Worm (Caenorhabditis elegans): ENCODE results near the gene frg-1.

Gene frg-1

DNA sequence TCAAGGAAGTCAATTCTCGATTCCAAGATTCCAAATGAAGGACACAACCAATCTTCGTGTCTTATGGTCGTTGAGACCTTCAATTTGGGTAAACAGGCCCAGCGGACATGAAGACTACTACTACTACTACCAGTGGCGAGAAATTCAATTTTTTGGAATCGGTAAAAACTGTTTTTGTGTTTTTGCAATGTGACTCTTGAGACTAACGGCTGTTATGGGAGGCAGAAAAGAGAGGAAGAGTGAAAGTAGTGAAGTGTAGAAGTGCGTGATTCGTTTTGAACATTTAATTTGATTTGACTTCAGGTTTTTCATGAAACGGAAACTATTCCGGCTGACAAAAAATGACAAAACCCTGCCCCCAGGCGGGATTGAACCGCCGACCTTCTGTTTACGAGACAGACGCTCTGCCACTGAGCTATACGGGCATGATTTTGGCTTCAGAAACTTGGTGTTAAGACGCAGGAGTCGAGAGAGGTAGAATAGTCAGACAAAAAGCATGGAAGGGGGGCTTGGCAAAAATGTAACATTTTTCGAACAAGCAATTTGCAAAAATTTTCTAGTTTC, 36.9 kb downstream of the frg-1 start (continued):
- peak; percentile 91 for TF ChIP-seq egl-43 (GFP tag; IDR thresholded peaks at IDR 0.05)
- peak; percentile 66 for TF ChIP-seq spr-1 (tag; optimal IDR thresholded peaks at IDR 0.05)
- TF ChIP-seq zag-1 (tag; optimal IDR thresholded peaks at IDR 0.05) = no peak
- 0 out of 2 replicates have a peak, but pooled peaks have one; percentile 22 for TF ChIP-seq mdt-29 (GFP tag; IDR thresholded peaks at IDR 0.05)
- peak; percentile 49 to 75 for TF ChIP-seq daf-16 (GFP tag; optimal IDR thresholded peaks at IDR 0.05)
- peak; percentile 90 for TF ChIP-seq daf-16 (tag; optimal IDR thresholded peaks at IDR 0.05)
- TF ChIP-seq Y48G9A.11 (GFP tag; IDR thresholded peaks at IDR 0.05) = peak; percentile 76
- TF ChIP-seq unc-130 (GFP tag; optimal IDR thresholded peaks at IDR 0.05) = peak; percentile 4
- TF ChIP-seq madf-5 (GFP tag; IDR thresholded peaks at IDR 0.05) = peak; percentile 40 to 79; a peak in 2 of 4 replicates
- TF ChIP-seq hif-1 (tag; optimal IDR thresholded peaks at IDR 0.05) = peak in 1 of 2 experiments; percentile 29
- peak; percentile 73 for TF ChIP-seq pha-4 (GFP tag; IDR thresholded peaks at IDR 0.05)
- TF ChIP-seq pha-4 (tag; optimal IDR thresholded peaks at IDR 0.05) = no peak
- no peak for TF ChIP-seq zip-11 (GFP tag; IDR thresholded peaks at IDR 0.05)
- TF ChIP-seq nhr-28 (tag; optimal IDR thresholded peaks at IDR 0.05) = no peak
- peak; percentile 75; the same call in 1 of the 2 replicates for TF ChIP-seq ctbp-1 (GFP tag; IDR thresholded peaks at IDR 0.05)
- peak; percentile 45 for TF ChIP-seq Y5F2A.4 (GFP tag; optimal IDR thresholded peaks at IDR 0.05)
- TF ChIP-seq nhr-41 (GFP tag; IDR thresholded peaks at IDR 0.05) = 0 out of 2 replicates have a peak, but pooled peaks have one; percentile 20
- TF ChIP-seq F44E2.7 (GFP tag; IDR thresholded peaks at IDR 0.05) = 0 out of 2 replicates have a peak, but pooled peaks have one; percentile 26
- no peak for TF ChIP-seq gei-8 (GFP tag; optimal IDR thresholded peaks at IDR 0.05)
- TF ChIP-seq hlh-11 (tag; optimal IDR thresholded peaks at IDR 0.05) = peak; percentile 54
- peak; percentile 53; the same call in 1 of the 2 replicates for TF ChIP-seq mxl-2 (GFP tag; conservative IDR thresholded peaks at IDR 0.05)
- TF ChIP-seq unc-62 (GFP tag; optimal IDR thresholded peaks at IDR 0.05 in 1 of 2) = peak in 1 of 2 experiments; percentile 70
- TF ChIP-seq unc-62 (tag; optimal IDR thresholded peaks at IDR 0.05) = no peak
- TF ChIP-seq dmd-6 (GFP tag; IDR thresholded peaks at IDR 0.05) = peak; percentile 66
- peak; percentile 50 for TF ChIP-seq F49E8.2 (tag; optimal IDR thresholded peaks at IDR 0.05; ENCODE audit: borderline replicate concordance)
- peak; percentile 47 for TF ChIP-seq nhr-111 (GFP tag; optimal IDR thresholded peaks at IDR 0.05)
- peak; percentile 65 for TF ChIP-seq saeg-2 (GFP tag; IDR thresholded peaks at IDR 0.05)
- no peak for TF ChIP-seq R02D3.7 (tag; optimal IDR thresholded peaks at IDR 0.05)
- TF ChIP-seq daf-12 (tag; optimal IDR thresholded peaks at IDR 0.05) = no peak
- TF ChIP-seq lin-13 (GFP tag; optimal IDR thresholded peaks at IDR 0.05) = peak; percentile 3
- no peak for TF ChIP-seq zip-2 (tag; optimal IDR thresholded peaks at IDR 0.05)
- TF ChIP-seq fkh-10 (GFP tag; optimal IDR thresholded peaks at IDR 0.05) = peak; percentile 30
- TF ChIP-seq lin-38 (GFP tag; IDR thresholded peaks at IDR 0.05) = peak; percentile 80
- peak; percentile 75 for TF ChIP-seq mes-2 (tag; optimal IDR thresholded peaks at IDR 0.05; ENCODE audit: poor library complexity, severe bottlenecking)
- peak; percentile 57; the same call in 1 of the 2 replicates for TF ChIP-seq snpc-1.2 (GFP tag; IDR thresholded peaks at IDR 0.05)
- TF ChIP-seq vab-7 (GFP tag; IDR thresholded peaks at IDR 0.05) = peak; percentile 79
- TF ChIP-seq hmg-1.1 (GFP tag; IDR thresholded peaks at IDR 0.05) = peak; percentile 85
- no peak for TF ChIP-seq fos-1 (tag; optimal IDR thresholded peaks at IDR 0.05)
- TF ChIP-seq F37D6.2 (tag; optimal IDR thresholded peaks at IDR 0.05) = peak; percentile 1
- TF ChIP-seq zfp-2 (tag; optimal IDR thresholded peaks at IDR 0.05) = no peak
- TF ChIP-seq aha-1 (tag) = peak; percentile 97
- no peak for TF ChIP-seq aly-2 (tag; optimal IDR thresholded peaks at IDR 0.05)
- no peak for TF ChIP-seq nhr-76 (tag; optimal IDR thresholded peaks at IDR 0.05)
- TF ChIP-seq dmd-8 (GFP tag; IDR thresholded peaks at IDR 0.05) = peak; percentile 79
- peak; percentile 83 for TF ChIP-seq T26A8.4 (GFP tag; IDR thresholded peaks at IDR 0.05)
- TF ChIP-seq skn-1 (tag; optimal IDR thresholded peaks at IDR 0.05) = no peak
- peak; percentile 70 for TF ChIP-seq hlh-30 (tag; optimal IDR thresholded peaks at IDR 0.05; ENCODE audit: insufficient read depth)
- TF ChIP-seq ZK546.5 (tag; optimal IDR thresholded peaks at IDR 0.05) = no peak
- peak; percentile 58; the same call in 1 of the 2 replicates for TF ChIP-seq ceh-44 (GFP tag; IDR thresholded peaks at IDR 0.05)
- TF ChIP-seq lir-3 (tag; optimal IDR thresholded peaks at IDR 0.05) = no peak
- TF ChIP-seq ceh-28 (tag; optimal IDR thresholded peaks at IDR 0.05) = no peak
